Worm (Caenorhabditis elegans) whole organism, L1 larva: ENCODE measurements around the gene srd-11.
A peak's percentile ranks its signal among the peaks of the same experiment; 100 is the strongest.

Source experiments
- C34B4.2 ChIP-seq: sonication (generic microtip); optimal IDR thresholded peaks from 2 replicates; lab custom pipeline; 2017; ENCODE audit warnings: mild to moderate bottlenecking, missing genetic modification characterization, missing compliant biosample characterization
- ama-1 ChIP-seq: fragments of 150-350 bp; optimal IDR thresholded peaks from 2 replicates; lab custom pipeline; 2014
- blmp-1 ChIP-seq: fragments of 150-350 bp; optimal IDR thresholded peaks from 2 replicates; lab custom pipeline; 2014; ENCODE audit warnings: missing biosample characterization, missing genetic modification characterization
- ceh-63 ChIP-seq: fragments of 200-800 bp; sonication (Bioruptor generic); optimal IDR thresholded peaks from 2 replicates; lab custom pipeline; 2018; ENCODE audit warnings: mild to moderate bottlenecking, missing genetic modification characterization, missing compliant biosample characterization
- ceh-8 ChIP-seq: fragments of 200-800 bp; sonication (Bioruptor generic); optimal IDR thresholded peaks from 2 replicates; lab custom pipeline; 2018; ENCODE audit warnings: mild to moderate bottlenecking, missing genetic modification characterization, moderate library complexity, missing compliant biosample characterization
- ceh-82 ChIP-seq, 3 experiments: fragments of 150-350 bp in 1 of 3; sonication (generic microtip) in 2 of 3; optimal IDR thresholded peaks; 2 replicates each; lab custom pipeline; 2014 to 2017; ENCODE audit warnings: missing biosample characterization in 3 of 3, missing genetic modification characterization in 3 of 3
- ceh-90 ChIP-seq: sonication (generic microtip); optimal IDR thresholded peaks from 2 replicates; lab custom pipeline; 2016; ENCODE audit warnings: missing genetic modification characterization, missing compliant biosample characterization
- ces-1 ChIP-seq: fragments of 150-350 bp; optimal IDR thresholded peaks from 2 replicates; lab custom pipeline; 2014; ENCODE audit warnings: missing biosample characterization, missing genetic modification reagents, missing genetic modification characterization
- dpl-1 ChIP-seq, 3 experiments: fragments of 150-350 bp in 2 of 3; sonication (generic microtip) in 1 of 3; optimal IDR thresholded peaks; 2 replicates each; lab custom pipeline; 2014 to 2017; ENCODE audit warnings: missing biosample characterization in 3 of 3, missing genetic modification characterization in 3 of 3, missing genetic modification reagents in 3 of 3
- dsc-1 ChIP-seq: sonication (generic microtip); optimal IDR thresholded peaks from 2 replicates; lab custom pipeline; 2016; ENCODE audit warnings: mild to moderate bottlenecking, missing genetic modification characterization, missing compliant biosample characterization
- efl-1 ChIP-seq, 4 experiments: fragments of 150-350 bp; optimal IDR thresholded peaks in 3 of 4; peaks in 1 of 4; 1 replicate in 1 of 4; 2 replicates in 3 of 4; lab custom pipeline; 2014; ENCODE audit warnings: missing biosample characterization in 2 of 4, missing genetic modification characterization in 2 of 4, missing genetic modification reagents in 2 of 4
- elt-2 ChIP-seq: sonication (generic microtip); optimal IDR thresholded peaks from 2 replicates; lab custom pipeline; 2016; ENCODE audit warnings: missing genetic modification characterization, mild to moderate bottlenecking, inconsistent platforms, missing compliant biosample characterization, missing genetic modification reagents
- grh-1 ChIP-seq: fragments of 200-800 bp; sonication (Bioruptor generic); IDR thresholded peaks from 2 replicates; pipeline ENCODE4 v1.3.6; 2022; ENCODE audit warnings: missing genetic modification reagents, missing genetic modification characterization, missing compliant biosample characterization
- isw-1 ChIP-seq: fragments of 200-800 bp; sonication (Bioruptor generic); IDR thresholded peaks from 2 replicates; pipeline ENCODE4 v1.3.6; 2022; ENCODE audit warnings: missing genetic modification characterization, missing compliant biosample characterization
- jun-1 ChIP-seq: fragments of 150-350 bp; optimal IDR thresholded peaks from 2 replicates; lab custom pipeline; 2014; ENCODE audit warnings: missing biosample characterization, missing genetic modification reagents, missing genetic modification characterization
- lin-13 ChIP-seq: fragments of 150-350 bp; optimal IDR thresholded peaks from 2 replicates; lab custom pipeline; 2014; ENCODE audit warnings: missing biosample characterization, missing genetic modification reagents, missing genetic modification characterization
- lin-14 ChIP-seq: fragments of 200-800 bp; sonication (Bioruptor generic); optimal IDR thresholded peaks from 2 replicates; lab custom pipeline; 2018; ENCODE audit warnings: mild to moderate bottlenecking, missing genetic modification characterization, moderate library complexity, missing compliant biosample characterization
- lin-39 ChIP-seq: fragments of 150-350 bp; optimal IDR thresholded peaks from 2 replicates; lab custom pipeline; 2014; ENCODE audit warnings: missing biosample characterization, missing genetic modification reagents, missing genetic modification characterization
- lsy-2 ChIP-seq, 2 experiments: fragments of 150-350 bp; optimal IDR thresholded peaks; 2 replicates each; lab custom pipeline; 2014; ENCODE audit warnings: missing biosample characterization in 2 of 2, missing genetic modification characterization in 2 of 2
- mef-2 ChIP-seq: fragments of 150-350 bp; optimal IDR thresholded peaks from 2 replicates; lab custom pipeline; 2014; ENCODE audit warnings: missing biosample characterization, missing genetic modification characterization
- nhr-11 ChIP-seq: fragments of 150-350 bp; optimal IDR thresholded peaks from 2 replicates; lab custom pipeline; 2014; ENCODE audit warnings: missing biosample characterization, missing genetic modification characterization
- nhr-19 ChIP-seq: fragments of 200-800 bp; sonication (Bioruptor generic); conservative IDR thresholded peaks from 2 replicates; pipeline ENCODE4 v1.3.6; 2022; ENCODE audit warnings: missing genetic modification characterization, missing compliant biosample characterization
- nhr-20 ChIP-seq: sonication (generic microtip); optimal IDR thresholded peaks from 2 replicates; lab custom pipeline; 2016; ENCODE audit warnings: mild to moderate bottlenecking, missing genetic modification characterization, missing compliant biosample characterization
- nhr-237 ChIP-seq: fragments of 150-350 bp; optimal IDR thresholded peaks from 2 replicates; lab custom pipeline; 2014; ENCODE audit warnings: missing biosample characterization, missing genetic modification characterization
- nhr-71 ChIP-seq: sonication (generic microtip); optimal IDR thresholded peaks from 2 replicates; lab custom pipeline; 2016; ENCODE audit warnings: mild to moderate bottlenecking, missing genetic modification characterization, moderate library complexity, missing compliant biosample characterization
- nhr-77 ChIP-seq: fragments of 150-350 bp; optimal IDR thresholded peaks from 2 replicates; lab custom pipeline; 2014; ENCODE audit warnings: missing biosample characterization, missing genetic modification characterization
- nhr-84 ChIP-seq: sonication (generic microtip); optimal IDR thresholded peaks from 2 replicates; lab custom pipeline; 2017; ENCODE audit warnings: missing biosample characterization, missing genetic modification characterization
- nhr-85 ChIP-seq: sonication (generic microtip); peaks from one replicate; lab custom pipeline; 2016; ENCODE audit warnings: missing genetic modification characterization, inconsistent platforms, missing compliant biosample characterization
- pag-3 ChIP-seq: sonication (generic microtip); optimal IDR thresholded peaks from 2 replicates; lab custom pipeline; 2017; ENCODE audit warnings: missing genetic modification characterization, mild to moderate bottlenecking, missing compliant biosample characterization, antibody characterized with exemption, borderline replicate concordance; ENCODE audit not compliant: insufficient read depth
- pax-3 ChIP-seq: fragments of 200-800 bp; sonication (Bioruptor generic); optimal IDR thresholded peaks from 2 replicates; lab custom pipeline; 2018; ENCODE audit warnings: mild to moderate bottlenecking, missing genetic modification characterization, moderate library complexity, missing compliant biosample characterization
- pqm-1 ChIP-seq: sonication (generic microtip); optimal IDR thresholded peaks from 3 replicates; lab custom pipeline; 2017; ENCODE audit warnings: missing biosample characterization, missing genetic modification characterization
- rnt-1 ChIP-seq: sonication (generic microtip); optimal IDR thresholded peaks from 2 replicates; lab custom pipeline; 2016; ENCODE audit warnings: mild to moderate bottlenecking, missing genetic modification characterization, moderate library complexity, missing compliant biosample characterization
- skn-1 ChIP-seq: fragments of 150-350 bp; optimal IDR thresholded peaks from 2 replicates; lab custom pipeline; 2014; ENCODE audit warnings: missing biosample characterization, missing genetic modification characterization
- snu-23 ChIP-seq: sonication (generic microtip); optimal IDR thresholded peaks from 2 replicates; lab custom pipeline; 2016; ENCODE audit warnings: missing genetic modification characterization, missing compliant biosample characterization
- sox-4 ChIP-seq: sonication (generic microtip); optimal IDR thresholded peaks from 2 replicates; lab custom pipeline; 2016; ENCODE audit warnings: missing genetic modification characterization, missing compliant biosample characterization
- sptf-1 ChIP-seq: fragments of 150-350 bp; optimal IDR thresholded peaks from 2 replicates; lab custom pipeline; 2014; ENCODE audit warnings: missing biosample characterization, missing genetic modification characterization
- tbx-2 ChIP-seq: sonication (generic microtip); optimal IDR thresholded peaks from 2 replicates; lab custom pipeline; 2016; ENCODE audit warnings: missing genetic modification characterization, missing compliant biosample characterization
- tlp-1 ChIP-seq: fragments of 150-350 bp; optimal IDR thresholded peaks from 2 replicates; lab custom pipeline; 2014; ENCODE audit warnings: missing biosample characterization, missing genetic modification characterization
- unc-130 ChIP-seq: fragments of 150-350 bp; optimal IDR thresholded peaks from 2 replicates; lab custom pipeline; 2017; ENCODE audit warnings: missing biosample characterization, missing genetic modification characterization, inconsistent platforms
- unc-62 ChIP-seq: fragments of 150-350 bp; optimal IDR thresholded peaks from 2 replicates; lab custom pipeline; 2014; ENCODE audit warnings: missing biosample characterization, missing genetic modification reagents, missing genetic modification characterization
- unc-86 ChIP-seq: sonication (generic microtip); optimal IDR thresholded peaks from 2 replicates; lab custom pipeline; 2016; ENCODE audit warnings: missing genetic modification characterization, missing compliant biosample characterization
- xbp-1 ChIP-seq: sonication (generic microtip); optimal IDR thresholded peaks from 2 replicates; lab custom pipeline; 2016; ENCODE audit warnings: missing genetic modification characterization, missing compliant biosample characterization
- zag-1 ChIP-seq: fragments of 150-350 bp; optimal IDR thresholded peaks from 2 replicates; lab custom pipeline; 2014; ENCODE audit warnings: missing biosample characterization, missing genetic modification characterization
- zip-4 ChIP-seq: fragments of 200-800 bp; sonication (Bioruptor generic); optimal IDR thresholded peaks from 2 replicates; lab custom pipeline; 2018; ENCODE audit warnings: mild to moderate bottlenecking, missing genetic modification characterization, moderate library complexity, missing compliant biosample characterization
- ztf-4 ChIP-seq: fragments of 150-350 bp; optimal IDR thresholded peaks from 2 replicates; lab custom pipeline; 2014; ENCODE audit warnings: missing biosample characterization, missing genetic modification characterization

The srd-11 gene

DNA sequence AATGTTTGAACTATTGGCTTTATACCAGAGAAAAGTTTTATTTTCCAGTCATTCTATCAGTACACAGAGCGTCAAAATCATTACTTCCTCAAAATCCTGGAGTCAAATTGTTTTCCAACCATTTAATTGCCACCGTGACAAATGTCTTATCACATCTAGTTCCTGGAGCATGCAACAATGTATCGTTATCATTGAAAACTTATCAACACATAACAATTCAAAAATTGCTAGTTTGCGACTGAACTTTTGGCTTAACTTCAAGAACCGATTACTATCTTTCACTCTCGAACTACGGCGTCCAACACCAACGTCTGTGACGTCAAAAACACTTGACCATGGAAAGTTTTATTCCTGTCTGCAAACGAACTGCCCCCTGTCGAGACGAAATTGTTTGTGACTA, 18.4 kb upstream of the srd-11 start:
- TF ChIP-seq skn-1 (tag; lab: Kevin White, UChicago) (no peak), nhr-71 (tag; lab: Kevin White, UChicago) (peak; percentile 20), ceh-82 (tag; optimal IDR thresholded peaks at IDR 0.05; lab: Kevin White, UChicago) (no peak), jun-1 (tag; lab: Kevin White, UChicago) (peak; percentile 3), pax-3 (tag; lab: Kevin White, UChicago) (peak; percentile 30), tbx-2 (no peak), C34B4.2 (tag; lab: Kevin White, UChicago) (no peak), unc-62 (GFP tag; lab: Kevin White, UChicago) (no peak), unc-130 (no peak), elt-2 (tag; lab: Kevin White, UChicago) (peak; percentile 94), lin-14 (GFP tag; lab: Kevin White, UChicago) (peak; percentile 14)
- TF ChIP-seq, all 84 proteins: peak for 5

ce11 chrV:13636411-13636810, 16.8 kb upstream of the srd-11 start:
- TF ChIP-seq nhr-19 (no peak), lin-13 (no peak), nhr-20 (tag; lab: Kevin White, UChicago) (peak; percentile 0), dsc-1 (no peak), dpl-1 (GFP tag; optimal IDR thresholded peaks at IDR 0.05; lab: Kevin White, UChicago) (no peak), rnt-1 (tag; lab: Kevin White, UChicago) (no peak), nhr-85 (tag; lab: Kevin White, UChicago) (peak; percentile 57), blmp-1 (tag; lab: Kevin White, UChicago) (peak; percentile 73), lsy-2 (tag; optimal IDR thresholded peaks at IDR 0.05; lab: Kevin White, UChicago) (no peak), nhr-11 (tag; lab: Kevin White, UChicago) (no peak), sox-4 (tag; lab: Kevin White, UChicago) (no peak), unc-130 (no peak), skn-1 (tag; lab: Kevin White, UChicago) (no peak)

- no peak for TF ChIP-seq isw-1 (GFP tag; lab: Robert Waterston, UW)
These were observed 14.5 kb upstream of the srd-11 start, which contains the start of gene H37A05.2 for ce11 chrV:13634149-13634548. Gene H37A05.2 (minus strand): TSS chrV:13634249.

- peak; percentile 57 for TF ChIP-seq ceh-8 (GFP tag; lab: Kevin White, UChicago)
- TF ChIP-seq nhr-77 = no peak
- TF ChIP-seq dpl-1 (GFP tag; optimal IDR thresholded peaks at IDR 0.05; lab: Kevin White, UChicago) = peak in 2 of 3 experiments; percentile 28 to 38
- TF ChIP-seq nhr-237 (tag; lab: Kevin White, UChicago) = no peak
- no peak for TF ChIP-seq unc-62 (GFP tag; lab: Kevin White, UChicago)
- TF ChIP-seq nhr-19 = no peak
- TF ChIP-seq pag-3 (tag; lab: Kevin White, UChicago) = no peak
- no peak for TF ChIP-seq ama-1 (lab: Kevin White, UChicago)
- TF ChIP-seq blmp-1 (tag; lab: Kevin White, UChicago) = no peak
- TF ChIP-seq mef-2 (tag; lab: Kevin White, UChicago) = no peak
- TF ChIP-seq ztf-4 (tag; lab: Kevin White, UChicago) = no peak
- no peak for TF ChIP-seq tlp-1
- peak; percentile 33 for TF ChIP-seq snu-23
- no peak for TF ChIP-seq xbp-1 (tag; lab: Kevin White, UChicago)
- TF ChIP-seq efl-1 (optimal IDR thresholded peaks at IDR 0.05; lab: Kevin White, UChicago) = peak; percentile 6 to 39
- peak; percentile 28 to 86 for TF ChIP-seq efl-1 (GFP tag; optimal IDR thresholded peaks at IDR 0.05 in 1 of 2; lab: Kevin White, UChicago)
- TF ChIP-seq ceh-90 (tag; lab: Kevin White, UChicago) = no peak
- TF ChIP-seq pqm-1 (tag; lab: Kevin White, UChicago) = no peak
- TF ChIP-seq isw-1 (GFP tag; lab: Robert Waterston, UW) = peak; percentile 16; the same call in 1 of the 2 replicates
- no peak for TF ChIP-seq nhr-84 (tag; lab: Kevin White, UChicago)
- no peak for TF ChIP-seq zag-1
- TF ChIP-seq ceh-63 (GFP tag; lab: Kevin White, UChicago) = no peak
- no peak for TF ChIP-seq lin-39 (tag; lab: Kevin White, UChicago)
- no peak for TF ChIP-seq ces-1 (GFP tag; lab: Kevin White, UChicago)
- TF ChIP-seq tbx-2 = peak; percentile 44
- TF ChIP-seq sptf-1 = no peak
- no peak for TF ChIP-seq dsc-1
- TF ChIP-seq zip-4 = no peak
- TF ChIP-seq rnt-1 (tag; lab: Kevin White, UChicago) = no peak
- TF ChIP-seq grh-1 (GFP tag; lab: Robert Waterston, UW) = no peak
- TF ChIP-seq lsy-2 (tag; optimal IDR thresholded peaks at IDR 0.05; lab: Kevin White, UChicago) = peak in 1 of 2 experiments; percentile 27
- TF ChIP-seq unc-86 (tag; lab: Kevin White, UChicago) = no peak
- no peak for TF ChIP-seq jun-1 (tag; lab: Kevin White, UChicago)
These were observed 7.5 kb upstream of the srd-11 start, which contains the start of gene sde-2 for ce11 chrV:13627103-13627623. Gene sde-2 (plus strand): TSS chrV:13627573.
